Fruit fly (Drosophila melanogaster): ENCODE measurements around the gene Mur29B.

The Mur29B gene

DNA sequence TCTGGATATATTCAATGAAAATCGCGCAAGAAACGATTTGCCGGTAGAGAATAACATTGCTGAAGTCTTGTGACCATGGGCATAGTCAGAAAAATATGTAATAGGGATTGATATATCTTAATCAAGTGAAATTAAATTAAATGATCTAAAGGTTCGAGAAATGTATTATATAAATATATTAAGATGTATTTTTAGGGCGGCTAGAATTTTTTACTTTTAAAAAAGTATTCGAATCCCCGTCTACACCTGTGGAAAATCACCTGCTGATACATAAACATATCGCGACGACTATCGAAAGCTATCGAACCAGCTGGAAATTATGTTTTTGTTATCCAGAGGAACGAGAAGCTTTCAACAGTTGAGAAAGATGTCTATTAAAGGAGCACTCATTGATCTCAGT is 24.7 kb downstream of the Mur29B start, which contains the start of the genes CG13390 and CG17294 (continued):
- TF ChIP-seq Lpt (GFP tag; optimal IDR thresholded peaks at IDR 0.05) (no peak), Drgx (GFP tag; IDR thresholded peaks at IDR 0.05) (peak; percentile 100), C15 (GFP tag; IDR thresholded peaks at IDR 0.05) (peak; percentile 99), CG14014 (GFP tag; IDR thresholded peaks at IDR 0.05) (peak; percentile 100), Hmr (GFP tag; optimal IDR thresholded peaks at IDR 0.05) (peak; percentile 100), CG12104 (GFP tag; optimal IDR thresholded peaks at IDR 0.05) (peak; percentile 99), Mad (GFP tag; optimal IDR thresholded peaks at IDR 0.05) (peak; percentile 96), CG7556 (GFP tag; optimal IDR thresholded peaks at IDR 0.05) (peak; percentile 99), CG2120 (GFP tag; optimal IDR thresholded peaks at IDR 0.05) (peak; percentile 99), dysf (GFP tag; IDR thresholded peaks at IDR 0.05) (peak; percentile 100), caup (GFP tag; optimal IDR thresholded peaks at IDR 0.05; ENCODE audit: severe bottlenecking) (peak; percentile 99), CG3726 (GFP tag; IDR thresholded peaks at IDR 0.05) (peak; percentile 99), CG15514 (GFP tag; optimal IDR thresholded peaks at IDR 0.05) (peak; percentile 98), CG8281 (tag; optimal IDR thresholded peaks at IDR 0.05) (peak; percentile 96), CG7357 (GFP tag; IDR thresholded peaks at IDR 0.05) (peak; percentile 98), NC2α (GFP tag; optimal IDR thresholded peaks at IDR 0.05) (peak; percentile 70), CG3995 (GFP tag; optimal IDR thresholded peaks at IDR 0.05) (peak; percentile 90), Lhr (GFP tag; optimal IDR thresholded peaks at IDR 0.05) (peak; percentile 97), hb (GFP tag; IDR thresholded peaks at IDR 0.05; ENCODE audit: partially characterized antibody) (peak; percentile 37; the same call in 1 of the 3 replicates), CG7963 (GFP tag; IDR thresholded peaks at IDR 0.05; ENCODE audit: partially characterized antibody) (peak; percentile 58), NK7.1 (GFP tag; optimal IDR thresholded peaks at IDR 0.05) (peak; percentile 92), CG3847 (GFP tag; IDR thresholded peaks at IDR 0.05) (peak; percentile 100), Sry-β (GFP tag; optimal IDR thresholded peaks at IDR 0.05) (peak; percentile 76), CG4424 (GFP tag; optimal IDR thresholded peaks at IDR 0.05) (peak; percentile 99), CG3163 (GFP tag; optimal IDR thresholded peaks at IDR 0.05) (peak; percentile 71), chm (GFP tag; IDR thresholded peaks at IDR 0.05) (peak; percentile 99), mld (GFP tag; IDR thresholded peaks at IDR 0.05; ENCODE audit: partially characterized antibody) (no peak), Atf6 (GFP tag; IDR thresholded peaks at IDR 0.05) (peak; percentile 100), Kr (GFP tag; optimal IDR thresholded peaks at IDR 0.05) (peak; percentile 74), tin (GFP tag; optimal IDR thresholded peaks at IDR 0.05) (peak; percentile 99), jing (GFP tag; optimal IDR thresholded peaks at IDR 0.05) (peak; percentile 99), twi (tag; optimal IDR thresholded peaks at IDR 0.05) (peak; percentile 99), CG11723 (GFP tag; optimal IDR thresholded peaks at IDR 0.05) (peak; percentile 99), slou (GFP tag; optimal IDR thresholded peaks at IDR 0.05) (peak; percentile 99), CG10147 (GFP tag; optimal IDR thresholded peaks at IDR 0.05) (peak; percentile 99), CG7928 (GFP tag; optimal IDR thresholded peaks at IDR 0.05) (peak; percentile 87), fd3F (GFP tag; optimal IDR thresholded peaks at IDR 0.05) (peak; percentile 100), Dek (tag; optimal IDR thresholded peaks at IDR 0.05) (peak; percentile 100), seq (GFP tag; IDR thresholded peaks at IDR 0.05) (peak; percentile 99), CG17802 (tag; optimal IDR thresholded peaks at IDR 0.05) (peak; percentile 93), hkb (optimal IDR thresholded peaks at IDR 0.05) (no peak), hkb (GFP tag; IDR thresholded peaks at IDR 0.05) (peak; percentile 100), gce (GFP tag; IDR thresholded peaks at IDR 0.05) (peak; percentile 100), CG13287 (GFP tag; IDR thresholded peaks at IDR 0.05; ENCODE audit: partially characterized antibody) (peak; percentile 91), ac (GFP tag; optimal IDR thresholded peaks at IDR 0.05) (peak; percentile 97), Rx (GFP tag; IDR thresholded peaks at IDR 0.05) (peak; percentile 99), so (GFP tag; IDR thresholded peaks at IDR 0.05) (peak; percentile 100), CG12155 (GFP tag; optimal IDR thresholded peaks at IDR 0.05) (peak; percentile 99), CG6175 (GFP tag; IDR thresholded peaks at IDR 0.05) (peak; percentile 99), B-H2 (GFP tag; optimal IDR thresholded peaks at IDR 0.05) (peak; percentile 99), Hand (GFP tag; optimal IDR thresholded peaks at IDR 0.05) (peak; percentile 99)
